Worm (Caenorhabditis elegans): Measurements from ENCODE around the gene F20D6.2.

Gene F20D6.2

DNA sequence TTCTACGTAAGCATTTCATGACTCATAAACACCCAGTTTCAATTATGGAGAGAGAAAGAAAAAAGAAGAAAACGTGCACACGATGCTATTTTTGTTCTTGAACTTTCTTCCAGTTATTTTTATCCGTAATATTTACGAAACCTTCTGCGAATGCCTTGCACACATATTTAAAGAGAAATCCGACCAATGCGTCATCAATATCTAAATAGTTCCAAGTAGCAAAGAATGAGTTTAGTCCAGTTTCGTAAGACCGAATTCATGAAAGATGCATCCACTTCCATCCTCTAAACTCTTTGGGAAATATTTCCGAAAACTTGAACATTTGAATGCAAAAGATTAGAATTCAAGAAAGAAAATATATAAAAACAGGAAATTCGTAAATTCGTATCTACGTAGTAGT lies 16.7 kb upstream of the F20D6.2 start:
- TF ChIP-seq ref-1 (GFP tag; conservative IDR thresholded peaks at IDR 0.05) (no peak), cog-1 (tag; optimal IDR thresholded peaks at IDR 0.05) (no peak), ztf-29 (GFP tag; IDR thresholded peaks at IDR 0.05) (no peak), T22C8.4 (GFP tag; IDR thresholded peaks at IDR 0.05) (no peak), med-1 (GFP tag; optimal IDR thresholded peaks at IDR 0.05; ENCODE audit: insufficient read depth) (no peak), flt-1 (GFP tag; IDR thresholded peaks at IDR 0.05) (no peak), tab-1 (GFP tag; IDR thresholded peaks at IDR 0.05) (no peak), ztf-23 (GFP tag; IDR thresholded peaks at IDR 0.05) (no peak), klf-2 (GFP tag; conservative IDR thresholded peaks at IDR 0.05) (no peak)

DNA sequence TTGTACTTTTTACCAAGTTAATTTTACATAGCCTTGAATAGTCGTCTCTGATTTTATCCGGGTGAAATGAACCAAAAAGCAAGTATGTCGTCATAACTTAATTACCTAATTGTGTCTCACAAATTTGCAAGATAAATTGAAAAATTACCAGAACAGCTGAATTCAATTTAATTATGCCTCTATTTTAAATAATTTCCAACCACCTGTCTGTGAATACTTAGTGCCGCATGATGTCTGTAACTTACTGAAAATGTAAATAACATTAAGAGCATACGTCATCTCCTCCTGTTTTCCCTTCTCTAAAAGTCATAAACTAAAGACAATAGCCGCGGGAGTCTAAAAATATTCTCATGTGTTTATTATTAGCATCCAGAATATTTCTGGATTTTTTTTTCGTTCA lies 15.5 kb upstream of the F20D6.2 start:
- TF ChIP-seq ztf-23 (GFP tag; IDR thresholded peaks at IDR 0.05): no peak
- TF ChIP-seq tab-1 (GFP tag; IDR thresholded peaks at IDR 0.05): no peak
- TF ChIP-seq klf-2 (GFP tag; conservative IDR thresholded peaks at IDR 0.05): no peak
- no peak for TF ChIP-seq T22C8.4 (GFP tag; IDR thresholded peaks at IDR 0.05)
- no peak for TF ChIP-seq flt-1 (GFP tag; IDR thresholded peaks at IDR 0.05)
- TF ChIP-seq med-1 (GFP tag; optimal IDR thresholded peaks at IDR 0.05; ENCODE audit: insufficient read depth): no peak
- no peak for TF ChIP-seq ztf-29 (GFP tag; IDR thresholded peaks at IDR 0.05)
- TF ChIP-seq cog-1 (tag; optimal IDR thresholded peaks at IDR 0.05): no peak
- TF ChIP-seq ref-1 (GFP tag; conservative IDR thresholded peaks at IDR 0.05): no peak

DNA sequence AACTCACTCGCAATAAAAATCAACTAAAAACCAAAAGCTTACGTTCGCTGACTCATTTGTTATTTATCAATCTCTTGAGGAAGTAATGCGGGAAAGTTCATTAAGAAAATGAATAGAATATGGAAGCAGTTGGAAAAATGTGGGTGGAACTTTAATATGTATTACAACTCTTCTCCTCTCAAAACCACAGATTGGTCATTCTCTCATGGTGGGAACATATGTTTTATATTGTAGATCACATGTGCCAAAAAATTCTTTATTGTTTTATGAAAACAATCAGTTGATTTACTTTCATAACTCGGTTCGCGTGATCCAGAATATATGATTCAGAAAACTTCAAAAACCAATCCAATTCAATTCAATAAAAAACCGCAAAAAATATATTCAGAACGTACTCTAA lies 14.1 kb upstream of the F20D6.2 start:
- no peak for TF ChIP-seq cog-1 (tag; optimal IDR thresholded peaks at IDR 0.05)
- TF ChIP-seq ztf-23 (GFP tag; IDR thresholded peaks at IDR 0.05): no peak
- no peak for TF ChIP-seq T22C8.4 (GFP tag; IDR thresholded peaks at IDR 0.05)
- no peak for TF ChIP-seq klf-2 (GFP tag; conservative IDR thresholded peaks at IDR 0.05)
- TF ChIP-seq ztf-29 (GFP tag; IDR thresholded peaks at IDR 0.05): no peak
- no peak for TF ChIP-seq flt-1 (GFP tag; IDR thresholded peaks at IDR 0.05)
- no peak for TF ChIP-seq tab-1 (GFP tag; IDR thresholded peaks at IDR 0.05)
- no peak for TF ChIP-seq med-1 (GFP tag; optimal IDR thresholded peaks at IDR 0.05; ENCODE audit: insufficient read depth)
- no peak for TF ChIP-seq ref-1 (GFP tag; conservative IDR thresholded peaks at IDR 0.05)

DNA sequence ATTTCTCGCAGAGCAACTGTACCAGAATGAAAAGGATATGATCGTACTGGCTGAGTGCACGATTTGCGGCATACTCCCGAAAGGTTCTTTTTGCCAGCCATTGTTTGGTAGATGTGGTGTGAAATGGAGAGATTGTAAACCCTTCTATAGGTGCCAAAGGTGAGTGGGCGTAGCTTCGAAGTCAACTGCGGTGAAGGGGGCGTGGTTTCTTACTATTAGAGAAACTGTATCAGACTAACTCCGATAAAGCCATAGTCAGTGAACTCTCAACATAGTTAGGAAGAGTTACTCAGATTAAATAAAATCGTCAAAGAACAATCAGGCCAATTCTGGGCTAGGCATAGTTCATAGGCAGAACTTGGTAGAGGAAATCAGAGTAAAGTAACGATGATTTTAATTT lies 8.5 kb upstream of the F20D6.2 start, which contains the start of gene F20D6.9:
F20D6.9 (minus strand) TSS at position 101 of the 400 bp plus-strand sequence.
- TF ChIP-seq tab-1 (GFP tag; IDR thresholded peaks at IDR 0.05) (no peak), ref-1 (GFP tag; conservative IDR thresholded peaks at IDR 0.05) (no peak), klf-2 (GFP tag; conservative IDR thresholded peaks at IDR 0.05) (no peak), ztf-23 (GFP tag; IDR thresholded peaks at IDR 0.05) (no peak), med-1 (GFP tag; optimal IDR thresholded peaks at IDR 0.05; ENCODE audit: insufficient read depth) (no peak), cog-1 (tag; optimal IDR thresholded peaks at IDR 0.05) (no peak), ztf-29 (GFP tag; IDR thresholded peaks at IDR 0.05) (no peak), flt-1 (GFP tag; IDR thresholded peaks at IDR 0.05) (no peak), T22C8.4 (GFP tag; IDR thresholded peaks at IDR 0.05) (no peak)

DNA sequence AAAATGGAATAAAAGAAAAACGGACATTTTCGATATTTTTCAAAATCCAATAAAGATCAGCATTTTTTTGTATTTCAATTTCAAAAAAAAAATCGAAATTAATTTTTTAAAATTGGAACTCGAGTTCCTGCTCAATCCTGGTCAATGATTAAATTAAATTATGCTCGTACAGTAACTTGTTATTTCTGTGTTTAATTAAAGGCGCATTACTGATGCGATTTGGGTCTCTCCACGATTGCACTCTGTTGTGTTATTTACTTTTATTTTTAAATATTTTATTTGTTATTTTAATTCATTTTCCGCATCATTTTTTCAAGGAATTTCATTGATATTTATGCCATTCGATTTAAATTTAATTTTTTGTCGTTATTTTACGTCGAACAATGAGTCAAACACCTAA lies 7.6 kb upstream of the F20D6.2 start:
- no peak for TF ChIP-seq med-1 (GFP tag; optimal IDR thresholded peaks at IDR 0.05; ENCODE audit: insufficient read depth)
- no peak for TF ChIP-seq ztf-29 (GFP tag; IDR thresholded peaks at IDR 0.05)
- TF ChIP-seq ref-1 (GFP tag; conservative IDR thresholded peaks at IDR 0.05): no peak

DNA sequence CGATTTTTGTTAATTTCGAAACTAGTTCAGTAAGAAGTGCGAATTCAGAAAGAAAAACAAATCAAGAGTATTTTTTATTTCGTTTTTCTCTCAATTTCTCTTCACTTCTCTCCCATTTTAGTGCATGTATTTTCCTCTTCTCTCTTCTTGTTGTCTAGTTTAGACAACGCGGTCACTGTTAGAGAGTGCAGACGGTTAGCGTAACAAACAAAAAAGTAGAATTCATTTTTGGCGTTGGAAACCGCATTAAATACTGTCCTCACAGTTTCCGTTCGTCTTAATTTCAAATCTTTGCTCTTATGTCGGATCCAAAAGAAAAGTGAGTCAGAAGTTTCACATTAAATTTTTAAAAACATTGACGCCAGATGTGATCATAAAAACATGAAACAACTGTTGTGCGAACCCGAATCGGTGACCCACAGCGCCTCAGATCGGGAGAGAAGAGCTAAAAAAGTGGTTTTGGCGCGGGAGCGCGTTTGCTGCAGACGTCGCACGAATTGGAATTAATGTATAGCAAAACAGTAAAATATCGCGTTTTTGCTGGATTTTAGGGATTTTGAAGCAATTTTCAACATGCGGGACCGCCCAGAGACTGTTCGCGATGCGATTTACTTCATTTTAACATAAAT lies 6.8 kb upstream of the F20D6.2 start, which contains the start of gene srp-7:
srp-7 (plus strand) TSS at position 213 of the 629 bp plus-strand sequence.
- TF ChIP-seq klf-2 (GFP tag; conservative IDR thresholded peaks at IDR 0.05) (no peak), ref-1 (GFP tag; conservative IDR thresholded peaks at IDR 0.05) (no peak), med-1 (GFP tag; optimal IDR thresholded peaks at IDR 0.05; ENCODE audit: insufficient read depth) (no peak), tab-1 (GFP tag; IDR thresholded peaks at IDR 0.05) (no peak), ztf-29 (GFP tag; IDR thresholded peaks at IDR 0.05) (no peak), ztf-23 (GFP tag; IDR thresholded peaks at IDR 0.05) (no peak), cog-1 (tag; optimal IDR thresholded peaks at IDR 0.05) (no peak), flt-1 (GFP tag; IDR thresholded peaks at IDR 0.05) (no peak)

DNA sequence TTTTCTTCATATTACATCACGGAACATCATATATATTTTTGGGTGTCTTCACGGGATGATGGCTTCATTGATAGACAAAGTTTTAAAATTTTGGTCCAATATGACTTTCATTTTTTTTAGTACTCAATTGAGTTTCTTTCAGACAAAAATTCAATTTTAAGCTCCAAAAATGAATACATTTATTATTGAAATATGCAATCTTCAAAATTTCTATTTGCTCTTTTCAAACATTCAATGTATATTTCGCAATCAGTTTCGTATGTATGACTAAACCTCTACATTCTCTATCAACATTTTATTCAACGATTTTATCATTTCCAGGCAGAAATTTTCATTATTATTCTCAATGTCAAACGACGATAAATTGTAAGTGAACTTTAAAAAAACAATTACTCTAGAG lies 2.5 kb upstream of the F20D6.2 start, which contains the start of gene srp-8:
srp-8 (plus strand) TSS at position 301 of the 400 bp plus-strand sequence.
- TF ChIP-seq T22C8.4 (GFP tag; IDR thresholded peaks at IDR 0.05) (no peak), med-1 (GFP tag; optimal IDR thresholded peaks at IDR 0.05; ENCODE audit: insufficient read depth) (no peak), cog-1 (tag; optimal IDR thresholded peaks at IDR 0.05) (no peak), flt-1 (GFP tag; IDR thresholded peaks at IDR 0.05) (no peak), ref-1 (GFP tag; conservative IDR thresholded peaks at IDR 0.05) (no peak), klf-2 (GFP tag; conservative IDR thresholded peaks at IDR 0.05) (no peak), ztf-23 (GFP tag; IDR thresholded peaks at IDR 0.05) (no peak), tab-1 (GFP tag; IDR thresholded peaks at IDR 0.05) (no peak), ztf-29 (GFP tag; IDR thresholded peaks at IDR 0.05) (no peak)

DNA sequence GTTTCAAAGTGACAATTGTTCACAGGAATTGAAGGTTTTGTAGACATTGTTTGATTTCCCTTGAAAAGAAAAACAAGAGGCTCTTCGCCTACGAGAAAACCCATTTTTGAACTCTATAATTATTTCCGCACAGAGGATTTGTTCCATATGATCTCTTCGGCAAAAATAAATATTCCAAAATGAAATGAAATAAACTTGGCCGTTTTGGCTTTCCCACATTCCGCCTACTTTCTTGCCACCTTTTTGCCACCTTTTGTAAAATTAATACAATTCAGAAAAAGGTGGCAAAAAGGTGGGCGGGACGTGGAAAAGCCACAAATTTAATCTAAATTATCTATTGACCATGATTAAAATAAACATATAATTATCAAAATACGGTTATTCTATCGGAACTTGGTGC lies 2.6 kb downstream of the F20D6.2 start, which contains the start of gene F20D6.15:
F20D6.15 (minus strand) TSS at position 47 of the 400 bp plus-strand sequence.
- TF ChIP-seq ztf-29 (GFP tag; IDR thresholded peaks at IDR 0.05) (no peak), ref-1 (GFP tag; conservative IDR thresholded peaks at IDR 0.05) (no peak), ztf-23 (GFP tag; IDR thresholded peaks at IDR 0.05) (no peak), med-1 (GFP tag; optimal IDR thresholded peaks at IDR 0.05; ENCODE audit: insufficient read depth) (no peak), T22C8.4 (GFP tag; IDR thresholded peaks at IDR 0.05) (no peak), flt-1 (GFP tag; IDR thresholded peaks at IDR 0.05) (no peak), tab-1 (GFP tag; IDR thresholded peaks at IDR 0.05) (no peak), cog-1 (tag; optimal IDR thresholded peaks at IDR 0.05) (no peak), klf-2 (GFP tag; conservative IDR thresholded peaks at IDR 0.05) (no peak)

DNA sequence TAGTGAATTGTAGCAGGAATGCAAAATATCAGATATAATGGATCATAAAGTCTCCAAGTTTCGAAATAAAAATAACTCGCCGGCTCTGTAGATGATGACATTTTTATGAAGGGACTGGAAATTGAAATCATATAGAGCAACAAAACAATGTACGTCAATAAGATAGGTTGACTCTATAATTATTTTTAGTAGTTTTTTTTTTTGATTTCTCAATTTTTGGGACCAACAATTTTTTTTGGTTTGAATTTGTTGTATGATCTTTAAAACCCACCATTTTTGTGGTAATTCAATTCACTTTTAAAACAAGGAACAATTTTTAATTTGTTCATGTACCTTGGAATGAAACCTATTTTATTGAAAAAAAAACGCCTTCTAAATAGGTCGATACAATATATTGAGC lies 4.2 kb downstream of the F20D6.2 start, which contains the start of gene F20D6.12:
F20D6.12 (minus strand) TSS at position 101 of the 400 bp plus-strand sequence.
- TF ChIP-seq cog-1 (tag; optimal IDR thresholded peaks at IDR 0.05) (no peak), ztf-29 (GFP tag; IDR thresholded peaks at IDR 0.05) (no peak), T22C8.4 (GFP tag; IDR thresholded peaks at IDR 0.05) (no peak), tab-1 (GFP tag; IDR thresholded peaks at IDR 0.05) (no peak), ref-1 (GFP tag; conservative IDR thresholded peaks at IDR 0.05) (no peak), klf-2 (GFP tag; conservative IDR thresholded peaks at IDR 0.05) (no peak), ztf-23 (GFP tag; IDR thresholded peaks at IDR 0.05) (no peak), flt-1 (GFP tag; IDR thresholded peaks at IDR 0.05) (no peak), med-1 (GFP tag; optimal IDR thresholded peaks at IDR 0.05; ENCODE audit: insufficient read depth) (no peak)
